Worm (Caenorhabditis elegans) whole organism, L1 larva: ENCODE data around the gene efl-3.

ENCODE experiments used
- C34B4.2 ChIP-seq: sonication (generic microtip); optimal IDR thresholded peaks from 2 replicates; lab custom pipeline; 2017; ENCODE audit warnings: mild to moderate bottlenecking, missing genetic modification characterization, missing compliant biosample characterization
- F16B12.6 ChIP-seq: fragments of 150-350 bp; optimal IDR thresholded peaks from 2 replicates; lab custom pipeline; 2014; ENCODE audit warnings: missing biosample characterization, missing genetic modification characterization
- Y116A8C.19 ChIP-seq: sonication (generic microtip); optimal IDR thresholded peaks from 2 replicates; lab custom pipeline; 2016; ENCODE audit warnings: missing compliant biosample characterization, missing genetic modification characterization, borderline replicate concordance
- alr-1 ChIP-seq: fragments of 200-800 bp; sonication (Bioruptor generic); optimal IDR thresholded peaks from 2 replicates; lab custom pipeline; 2018; ENCODE audit warnings: borderline replicate concordance, mild to moderate bottlenecking, missing genetic modification characterization, missing compliant biosample characterization
- aly-2 ChIP-seq: fragments of 150-350 bp; optimal IDR thresholded peaks from 2 replicates; lab custom pipeline; 2014; ENCODE audit warnings: missing biosample characterization, missing genetic modification characterization
- ama-1 ChIP-seq: fragments of 150-350 bp; optimal IDR thresholded peaks from 2 replicates; lab custom pipeline; 2014
- blmp-1 ChIP-seq: fragments of 150-350 bp; optimal IDR thresholded peaks from 2 replicates; lab custom pipeline; 2014; ENCODE audit warnings: missing biosample characterization, missing genetic modification characterization
- ceh-90 ChIP-seq: sonication (generic microtip); optimal IDR thresholded peaks from 2 replicates; lab custom pipeline; 2016; ENCODE audit warnings: missing genetic modification characterization, missing compliant biosample characterization
- ces-1 ChIP-seq: fragments of 150-350 bp; optimal IDR thresholded peaks from 2 replicates; lab custom pipeline; 2014; ENCODE audit warnings: missing biosample characterization, missing genetic modification reagents, missing genetic modification characterization
- dpl-1 ChIP-seq, 3 experiments: fragments of 150-350 bp in 2 of 3; sonication (generic microtip) in 1 of 3; optimal IDR thresholded peaks; 2 replicates each; lab custom pipeline; 2014 to 2017; ENCODE audit warnings: missing biosample characterization in 3 of 3, missing genetic modification characterization in 3 of 3, missing genetic modification reagents in 3 of 3
- efl-1 ChIP-seq, 4 experiments: fragments of 150-350 bp; optimal IDR thresholded peaks in 3 of 4; peaks in 1 of 4; 1 replicate in 1 of 4; 2 replicates in 3 of 4; lab custom pipeline; 2014; ENCODE audit warnings: missing biosample characterization in 2 of 4, missing genetic modification characterization in 2 of 4, missing genetic modification reagents in 2 of 4
- efl-3 ChIP-seq: fragments of 200-800 bp; sonication (Bioruptor generic); optimal IDR thresholded peaks from 2 replicates; lab custom pipeline; 2018; ENCODE audit warnings: mild to moderate bottlenecking, missing genetic modification characterization, missing compliant biosample characterization
- egl-13 ChIP-seq: sonication (generic microtip); optimal IDR thresholded peaks from 2 replicates; lab custom pipeline; 2016; ENCODE audit warnings: missing genotype, missing genetic modification reagents, missing genetic modification characterization, missing compliant biosample characterization
- fkh-10 ChIP-seq: sonication (generic microtip); optimal IDR thresholded peaks from 2 replicates; lab custom pipeline; 2017; ENCODE audit warnings: missing biosample characterization, missing genetic modification reagents, missing genetic modification characterization
- fkh-8 ChIP-seq: sonication (generic microtip); optimal IDR thresholded peaks from 2 replicates; lab custom pipeline; 2016; ENCODE audit warnings: mild to moderate bottlenecking, missing genetic modification characterization, missing compliant biosample characterization
- fos-1 ChIP-seq: fragments of 150-350 bp; optimal IDR thresholded peaks from 2 replicates; lab custom pipeline; 2014; ENCODE audit warnings: missing biosample characterization, missing genetic modification characterization
- hlh-17 ChIP-seq: fragments of 200-800 bp; sonication (Bioruptor generic); optimal IDR thresholded peaks from 2 replicates; lab custom pipeline; 2018; ENCODE audit warnings: missing genetic modification characterization, mild to moderate bottlenecking, missing compliant biosample characterization, moderate library complexity, borderline replicate concordance
- hpl-2 ChIP-seq: fragments of 150-350 bp; optimal IDR thresholded peaks from 2 replicates; lab custom pipeline; 2014; ENCODE audit warnings: missing biosample characterization, missing genetic modification reagents, missing genetic modification characterization
- isw-1 ChIP-seq: fragments of 200-800 bp; sonication (Bioruptor generic); IDR thresholded peaks from 2 replicates; pipeline ENCODE4 v1.3.6; 2022; ENCODE audit warnings: missing genetic modification characterization, missing compliant biosample characterization
- jun-1 ChIP-seq: fragments of 150-350 bp; optimal IDR thresholded peaks from 2 replicates; lab custom pipeline; 2014; ENCODE audit warnings: missing biosample characterization, missing genetic modification reagents, missing genetic modification characterization
- lin-14 ChIP-seq: fragments of 200-800 bp; sonication (Bioruptor generic); optimal IDR thresholded peaks from 2 replicates; lab custom pipeline; 2018; ENCODE audit warnings: mild to moderate bottlenecking, missing genetic modification characterization, moderate library complexity, missing compliant biosample characterization
- lin-15B ChIP-seq: fragments of 150-350 bp; sonication (generic microtip); optimal IDR thresholded peaks from 3 replicates; lab custom pipeline; 2014; ENCODE audit warnings: missing biosample characterization, missing genetic modification characterization
- lin-35 ChIP-seq, 2 experiments: fragments of 150-350 bp; optimal IDR thresholded peaks; 2 replicates each; lab custom pipeline; 2014; ENCODE audit warnings: missing biosample characterization in 2 of 2, missing genetic modification characterization in 2 of 2, missing genetic modification reagents in 2 of 2
- lir-3 ChIP-seq: sonication (generic microtip); optimal IDR thresholded peaks from 2 replicates; lab custom pipeline; 2016; ENCODE audit warnings: mild to moderate bottlenecking, missing genetic modification characterization, moderate library complexity, missing compliant biosample characterization; ENCODE audit not compliant: poor library complexity
- lsy-2 ChIP-seq, 2 experiments: fragments of 150-350 bp; optimal IDR thresholded peaks; 2 replicates each; lab custom pipeline; 2014; ENCODE audit warnings: missing biosample characterization in 2 of 2, missing genetic modification characterization in 2 of 2
- mdl-1 ChIP-seq, 2 experiments: fragments of 150-350 bp; optimal IDR thresholded peaks; 2 replicates each; lab custom pipeline; 2014 to 2017; ENCODE audit warnings: missing biosample characterization in 2 of 2, missing genetic modification characterization in 2 of 2, inconsistent platforms in 1 of 2
- mef-2 ChIP-seq: fragments of 150-350 bp; optimal IDR thresholded peaks from 2 replicates; lab custom pipeline; 2014; ENCODE audit warnings: missing biosample characterization, missing genetic modification characterization
- mep-1 ChIP-seq: fragments of 150-350 bp; optimal IDR thresholded peaks from 2 replicates; lab custom pipeline; 2014; ENCODE audit warnings: missing biosample characterization, missing genetic modification characterization
- nhr-11 ChIP-seq: fragments of 150-350 bp; optimal IDR thresholded peaks from 2 replicates; lab custom pipeline; 2014; ENCODE audit warnings: missing biosample characterization, missing genetic modification characterization
- nhr-19 ChIP-seq: fragments of 200-800 bp; sonication (Bioruptor generic); conservative IDR thresholded peaks from 2 replicates; pipeline ENCODE4 v1.3.6; 2022; ENCODE audit warnings: missing genetic modification characterization, missing compliant biosample characterization
- nhr-20 ChIP-seq: sonication (generic microtip); optimal IDR thresholded peaks from 2 replicates; lab custom pipeline; 2016; ENCODE audit warnings: mild to moderate bottlenecking, missing genetic modification characterization, missing compliant biosample characterization
- nhr-47 ChIP-seq: sonication (generic microtip); optimal IDR thresholded peaks from 2 replicates; lab custom pipeline; 2016; ENCODE audit warnings: mild to moderate bottlenecking, missing genetic modification characterization, moderate library complexity, missing compliant biosample characterization
- nhr-71 ChIP-seq: sonication (generic microtip); optimal IDR thresholded peaks from 2 replicates; lab custom pipeline; 2016; ENCODE audit warnings: mild to moderate bottlenecking, missing genetic modification characterization, moderate library complexity, missing compliant biosample characterization
- nhr-84 ChIP-seq: sonication (generic microtip); optimal IDR thresholded peaks from 2 replicates; lab custom pipeline; 2017; ENCODE audit warnings: missing biosample characterization, missing genetic modification characterization
- nhr-85 ChIP-seq: sonication (generic microtip); peaks from one replicate; lab custom pipeline; 2016; ENCODE audit warnings: missing genetic modification characterization, inconsistent platforms, missing compliant biosample characterization
- pqm-1 ChIP-seq: sonication (generic microtip); optimal IDR thresholded peaks from 3 replicates; lab custom pipeline; 2017; ENCODE audit warnings: missing biosample characterization, missing genetic modification characterization
- skn-1 ChIP-seq: fragments of 150-350 bp; optimal IDR thresholded peaks from 2 replicates; lab custom pipeline; 2014; ENCODE audit warnings: missing biosample characterization, missing genetic modification characterization
- snpc-4 ChIP-seq: fragments of 150-350 bp; optimal IDR thresholded peaks from 2 replicates; lab custom pipeline; 2014; ENCODE audit warnings: missing biosample characterization, missing genetic modification characterization
- snu-23 ChIP-seq: sonication (generic microtip); optimal IDR thresholded peaks from 2 replicates; lab custom pipeline; 2016; ENCODE audit warnings: missing genetic modification characterization, missing compliant biosample characterization
- sox-4 ChIP-seq: sonication (generic microtip); optimal IDR thresholded peaks from 2 replicates; lab custom pipeline; 2016; ENCODE audit warnings: missing genetic modification characterization, missing compliant biosample characterization
- sup-37 ChIP-seq: fragments of 200-800 bp; sonication (Bioruptor generic); optimal IDR thresholded peaks from 2 replicates; lab custom pipeline; 2018; ENCODE audit warnings: mild to moderate bottlenecking, missing genetic modification characterization, missing compliant biosample characterization
- swsn-7 ChIP-seq: sonication (generic microtip); optimal IDR thresholded peaks from 2 replicates; lab custom pipeline; 2016; ENCODE audit warnings: missing genetic modification characterization, missing compliant biosample characterization
- tbx-2 ChIP-seq: sonication (generic microtip); optimal IDR thresholded peaks from 2 replicates; lab custom pipeline; 2016; ENCODE audit warnings: missing genetic modification characterization, missing compliant biosample characterization
- tlp-1 ChIP-seq: fragments of 150-350 bp; optimal IDR thresholded peaks from 2 replicates; lab custom pipeline; 2014; ENCODE audit warnings: missing biosample characterization, missing genetic modification characterization
- unc-130 ChIP-seq: fragments of 150-350 bp; optimal IDR thresholded peaks from 2 replicates; lab custom pipeline; 2017; ENCODE audit warnings: missing biosample characterization, missing genetic modification characterization, inconsistent platforms
- unc-62 ChIP-seq: fragments of 150-350 bp; optimal IDR thresholded peaks from 2 replicates; lab custom pipeline; 2014; ENCODE audit warnings: missing biosample characterization, missing genetic modification reagents, missing genetic modification characterization
- xbp-1 ChIP-seq: sonication (generic microtip); optimal IDR thresholded peaks from 2 replicates; lab custom pipeline; 2016; ENCODE audit warnings: missing genetic modification characterization, missing compliant biosample characterization

The efl-3 gene

DNA sequence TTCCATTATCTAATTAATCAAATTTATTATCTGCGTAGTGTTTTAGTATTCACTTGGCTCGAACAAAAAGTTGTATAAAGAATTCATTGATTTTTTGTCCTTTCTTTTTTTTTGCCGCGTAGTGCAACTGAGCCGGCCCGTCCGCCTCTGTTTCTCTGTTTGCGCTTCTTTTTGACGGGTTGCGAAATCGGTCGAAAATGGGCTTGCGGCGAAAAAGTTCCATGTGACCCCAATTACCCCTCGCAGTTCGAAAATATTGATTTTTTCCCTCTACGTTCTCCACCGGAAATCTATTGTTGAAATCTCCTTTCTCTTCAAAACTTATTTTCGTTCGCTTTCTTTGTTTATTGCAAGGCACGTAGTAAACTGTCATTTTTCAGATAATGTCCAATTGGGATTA is 45.0 kb downstream of the efl-3 start, which contains the start of gene zyg-9 (continued):
- TF ChIP-seq ceh-90 (no peak), C34B4.2 (tag; lab: Kevin White, UChicago) (no peak), fkh-8 (tag; lab: Kevin White, UChicago) (no peak), mdl-1 (tag; optimal IDR thresholded peaks at IDR 0.05; lab: Kevin White, UChicago) (peak in 1 of 2 experiments; percentile 25), unc-130 (tag; lab: Kevin White, UChicago) (no peak), nhr-47 (tag; lab: Kevin White, UChicago) (peak; percentile 2), F16B12.6 (peak; percentile 48), nhr-20 (no peak), lin-35 (GFP tag; optimal IDR thresholded peaks at IDR 0.05; lab: Kevin White, UChicago) (no peak), aly-2 (tag; lab: Kevin White, UChicago) (no peak), lsy-2 (tag; optimal IDR thresholded peaks at IDR 0.05; lab: Kevin White, UChicago) (peak in 1 of 2 experiments; percentile 33), jun-1 (tag; lab: Kevin White, UChicago) (no peak), nhr-11 (tag; lab: Kevin White, UChicago) (no peak), skn-1 (peak; percentile 50), efl-3 (GFP tag; lab: Kevin White, UChicago) (no peak), fkh-10 (GFP tag; lab: Kevin White, UChicago) (no peak), hpl-2 (GFP tag; lab: Kevin White, UChicago) (no peak), unc-62 (GFP tag; lab: Kevin White, UChicago) (no peak), mep-1 (tag; lab: Kevin White, UChicago) (no peak), alr-1 (tag; lab: Kevin White, UChicago) (no peak), egl-13 (no peak), nhr-19 (GFP tag; lab: Robert Waterston, UW) (no peak), tlp-1 (tag; lab: Kevin White, UChicago) (no peak), lin-14 (GFP tag; lab: Kevin White, UChicago) (peak; percentile 55), sox-4 (tag; lab: Kevin White, UChicago) (no peak), mef-2 (tag; lab: Kevin White, UChicago) (no peak), pqm-1 (tag; lab: Kevin White, UChicago) (no peak), Y116A8C.19 (tag; lab: Kevin White, UChicago) (no peak), ces-1 (no peak), sup-37 (GFP tag; lab: Kevin White, UChicago) (no peak), lin-15B (tag; lab: Kevin White, UChicago) (no peak), blmp-1 (tag; lab: Kevin White, UChicago) (peak; percentile 1), nhr-84 (no peak), isw-1 (no peak), dpl-1 (GFP tag; optimal IDR thresholded peaks at IDR 0.05; lab: Kevin White, UChicago) (no peak), fos-1 (tag; lab: Kevin White, UChicago) (no peak), lir-3 (tag; lab: Kevin White, UChicago) (no peak)

- TF ChIP-seq fkh-10 (GFP tag; lab: Kevin White, UChicago) (no peak), nhr-84 (no peak), blmp-1 (tag; lab: Kevin White, UChicago) (peak; percentile 52), mef-2 (tag; lab: Kevin White, UChicago) (no peak), lin-35 (GFP tag; optimal IDR thresholded peaks at IDR 0.05; lab: Kevin White, UChicago) (peak in 1 of 2 experiments; percentile 28), nhr-71 (tag; lab: Kevin White, UChicago) (peak; percentile 30), ama-1 (lab: Kevin White, UChicago) (peak; percentile 17), xbp-1 (tag; lab: Kevin White, UChicago) (peak; percentile 13), mep-1 (tag; lab: Kevin White, UChicago) (peak; percentile 70), snpc-4 (peak; percentile 12), swsn-7 (peak; percentile 8), lir-3 (tag; lab: Kevin White, UChicago) (no peak), nhr-85 (tag; lab: Kevin White, UChicago) (peak; percentile 38), hlh-17 (no peak), nhr-20 (peak; percentile 5), snu-23 (GFP tag; lab: Kevin White, UChicago) (peak; percentile 31), aly-2 (tag; lab: Kevin White, UChicago) (peak; percentile 46), efl-1 (optimal IDR thresholded peaks at IDR 0.05; lab: Kevin White, UChicago) (peak; percentile 1 to 8), efl-1 (GFP tag; optimal IDR thresholded peaks at IDR 0.05 in 1 of 2; lab: Kevin White, UChicago) (peak in 1 of 2 experiments; percentile 36), lsy-2 (tag; optimal IDR thresholded peaks at IDR 0.05; lab: Kevin White, UChicago) (peak; percentile 33 to 59), F16B12.6 (peak; percentile 78), dpl-1 (GFP tag; optimal IDR thresholded peaks at IDR 0.05; lab: Kevin White, UChicago) (peak in 1 of 3 experiments; percentile 52), tbx-2 (tag; lab: Kevin White, UChicago) (no peak), skn-1 (peak; percentile 25), unc-130 (tag; lab: Kevin White, UChicago) (peak; percentile 38)
These were observed 52.0 kb downstream of the efl-3 start, which contains the start of gene fars-3 for ce11 chrII:8464448-8464898. Gene fars-3, plus strand, starts transcription at chrII:8464848.
